Worm (Caenorhabditis elegans) whole organism, early embryonic: Measurements from ENCODE around the gene sfxn-1.3.

ENCODE experiments used
- B0310.2 ChIP-seq: sonication (generic microtip); optimal IDR thresholded peaks from 2 replicates; lab custom pipeline; 2016; ENCODE audit warnings: mild to moderate bottlenecking, missing genetic modification characterization, missing compliant biosample characterization
- ama-1 ChIP-seq: fragments of 150-350 bp; optimal IDR thresholded peaks from 2 replicates; lab custom pipeline; 2014
- ceh-36 ChIP-seq: sonication (generic microtip); optimal IDR thresholded peaks from 2 replicates; lab custom pipeline; 2016; ENCODE audit warnings: missing genetic modification characterization, inconsistent platforms, missing compliant biosample characterization
- ets-7 ChIP-seq: sonication (generic microtip); optimal IDR thresholded peaks from 2 replicates; lab custom pipeline; 2016; ENCODE audit warnings: missing genotype, missing genetic modification characterization, missing compliant biosample characterization
- flt-1 ChIP-seq: fragments of 200-800 bp; sonication (Bioruptor generic); IDR thresholded peaks from 2 replicates; pipeline ENCODE4 v1.3.6; 2022; ENCODE audit warnings: missing genetic modification characterization, missing compliant biosample characterization
- hmbx-1 ChIP-seq: sonication (generic microtip); optimal IDR thresholded peaks from 2 replicates; lab custom pipeline; 2016; ENCODE audit warnings: mild to moderate bottlenecking, missing genetic modification characterization, missing compliant biosample characterization
- hmg-4 ChIP-seq: fragments of 200-800 bp; sonication (Bioruptor generic); optimal IDR thresholded peaks from 2 replicates; lab custom pipeline; 2018; ENCODE audit warnings: mild to moderate bottlenecking, missing genetic modification characterization, missing compliant biosample characterization
- hnd-1 ChIP-seq: sonication (generic microtip); optimal IDR thresholded peaks from 2 replicates; lab custom pipeline; 2016; ENCODE audit warnings: missing genetic modification characterization, missing compliant biosample characterization
- pes-1 ChIP-seq: fragments of 200-800 bp; sonication (Bioruptor generic); IDR thresholded peaks from 2 replicates; pipeline ENCODE4 v1.3.6; 2022; ENCODE audit warnings: missing genetic modification reagents, missing genetic modification characterization, missing compliant biosample characterization
- scrt-1 ChIP-seq: fragments of 200-800 bp; sonication (Bioruptor generic); IDR thresholded peaks from 2 replicates; pipeline ENCODE4 v1.3.6; 2022; ENCODE audit warnings: missing genetic modification characterization, missing compliant biosample characterization
- tbx-37 ChIP-seq: fragments of 200-800 bp; sonication (Bioruptor generic); conservative IDR thresholded peaks from 2 replicates; pipeline ENCODE4 v1.3.6; 2022; ENCODE audit warnings: missing genetic modification reagents, missing genetic modification characterization, missing compliant biosample characterization

Gene sfxn-1.3

DNA sequence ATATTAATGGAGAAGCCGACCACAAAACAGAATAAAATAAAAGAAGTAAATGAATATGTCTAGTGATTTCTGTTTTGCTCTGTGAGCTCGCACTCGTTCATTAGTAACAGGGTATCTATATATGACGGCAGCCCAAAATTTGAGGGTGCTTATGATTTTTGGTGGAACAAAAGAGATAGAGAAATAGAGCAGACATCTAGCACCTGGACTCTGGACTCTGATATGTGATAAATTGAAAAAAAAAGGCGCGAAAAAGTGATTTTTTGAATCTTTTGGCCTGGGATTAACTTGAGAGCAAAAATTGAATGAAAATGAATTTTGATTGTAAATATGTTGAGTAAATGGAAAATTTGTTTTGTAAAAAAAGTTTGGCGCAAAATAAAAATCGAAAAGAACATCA lies 50.0 kb downstream of the sfxn-1.3 start, which contains the start of gene nhr-283:
Gene nhr-283 (minus strand): TSS at position 101 of the 400 bp plus-strand sequence.
- TF ChIP-seq B0310.2 (tag; lab: Kevin White, UChicago) = no peak
- no peak for TF ChIP-seq tbx-37 (GFP tag; lab: Robert Waterston, UW)
- no peak for TF ChIP-seq scrt-1
- no peak for TF ChIP-seq hmg-4
- no peak for TF ChIP-seq ama-1 (lab: Kevin White, UChicago)
- TF ChIP-seq ets-7 = no peak
- TF ChIP-seq ceh-36 (tag; lab: Kevin White, UChicago) = no peak
- TF ChIP-seq flt-1 = no peak
- no peak for TF ChIP-seq hnd-1 (tag; lab: Kevin White, UChicago)
- TF ChIP-seq pes-1 (GFP tag; lab: Robert Waterston, UW) = no peak
- TF ChIP-seq hmbx-1 (tag; lab: Kevin White, UChicago) = no peak
